Worm (Caenorhabditis elegans): Measurements from ENCODE around the gene F14F7.5.

The F14F7.5 gene

ce11 chrIII:13070548-13071050, 38.8 kb downstream of the F14F7.5 start, which contains the start of gene Y39E4B.6 (continued):
- TF ChIP-seq jun-1 (tag; optimal IDR thresholded peaks at IDR 0.05) = peak; percentile 97
- TF ChIP-seq C34B4.2 (tag; optimal IDR thresholded peaks at IDR 0.05) = peak; percentile 46
- TF ChIP-seq fkh-10 (GFP tag; optimal IDR thresholded peaks at IDR 0.05) = peak; percentile 98
- TF ChIP-seq lin-15B (tag; optimal IDR thresholded peaks at IDR 0.05) = peak; percentile 80
- peak; percentile 99 for TF ChIP-seq unc-86 (tag; optimal IDR thresholded peaks at IDR 0.05)
- no peak for TF ChIP-seq alr-1 (tag; optimal IDR thresholded peaks at IDR 0.05; ENCODE audit: borderline replicate concordance)
- TF ChIP-seq nhr-11 (tag; optimal IDR thresholded peaks at IDR 0.05) = peak; percentile 78
- peak; percentile 99 for TF ChIP-seq swsn-7 (tag; optimal IDR thresholded peaks at IDR 0.05)
- peak in 5 of 6 experiments; percentile 15 to 90 (median 60) for TF ChIP-seq elt-3 (tag; optimal IDR thresholded peaks at IDR 0.05)
- TF ChIP-seq zag-1 (tag; optimal IDR thresholded peaks at IDR 0.05) = peak; percentile 76
- TF ChIP-seq skn-1 (tag; optimal IDR thresholded peaks at IDR 0.05) = peak; percentile 80
- TF ChIP-seq efl-1 (optimal IDR thresholded peaks at IDR 0.05) = peak; percentile 84 to 87
- peak; percentile 69 to 97 for TF ChIP-seq efl-1 (GFP tag; optimal IDR thresholded peaks at IDR 0.05 in 1 of 2)
- peak; percentile 96 for TF ChIP-seq ama-1 (optimal IDR thresholded peaks at IDR 0.05)
- no peak for TF ChIP-seq sptf-1 (tag; optimal IDR thresholded peaks at IDR 0.05)
- peak; percentile 90 for TF ChIP-seq hpl-2 (GFP tag; optimal IDR thresholded peaks at IDR 0.05)
- no peak for TF ChIP-seq ets-5 (GFP tag; IDR thresholded peaks at IDR 0.05)
- TF ChIP-seq grh-1 (GFP tag; IDR thresholded peaks at IDR 0.05) = peak; percentile 94
- TF ChIP-seq ceh-8 (GFP tag; optimal IDR thresholded peaks at IDR 0.05) = peak; percentile 89
- TF ChIP-seq lin-39 (tag; optimal IDR thresholded peaks at IDR 0.05) = peak; percentile 82
- TF ChIP-seq lin-14 (GFP tag; optimal IDR thresholded peaks at IDR 0.05) = peak; percentile 100
- peak; percentile 75 to 84 for TF ChIP-seq egl-27 (tag; optimal IDR thresholded peaks at IDR 0.05)
- TF ChIP-seq egl-13 (tag; optimal IDR thresholded peaks at IDR 0.05) = peak; percentile 98
- TF ChIP-seq elt-2 (tag; optimal IDR thresholded peaks at IDR 0.05) = peak; percentile 65
- TF ChIP-seq hlh-4 (tag; optimal IDR thresholded peaks at IDR 0.05) = no peak
- peak; percentile 49 for TF ChIP-seq ceh-90 (tag; optimal IDR thresholded peaks at IDR 0.05)
- peak in 1 of 2 experiments; percentile 89 for TF ChIP-seq ztf-11 (tag; optimal IDR thresholded peaks at IDR 0.05)
- TF ChIP-seq unc-30 (tag; optimal IDR thresholded peaks at IDR 0.05) = no peak
- TF ChIP-seq ztf-4 (tag; optimal IDR thresholded peaks at IDR 0.05) = peak; percentile 84
- peak; percentile 96 for TF ChIP-seq isw-1 (GFP tag; IDR thresholded peaks at IDR 0.05)
- TF ChIP-seq nhr-85 (tag) = peak; percentile 99
- peak; percentile 86 for TF ChIP-seq aly-2 (tag; optimal IDR thresholded peaks at IDR 0.05)
- TF ChIP-seq unc-130 (tag; optimal IDR thresholded peaks at IDR 0.05) = peak; percentile 34
- TF ChIP-seq blmp-1 (tag; optimal IDR thresholded peaks at IDR 0.05) = peak; percentile 72
- peak; percentile 96 to 99 (median 98) for TF ChIP-seq ceh-82 (tag; optimal IDR thresholded peaks at IDR 0.05)
- TF ChIP-seq tbx-2 (tag; optimal IDR thresholded peaks at IDR 0.05) = peak; percentile 98
- TF ChIP-seq lsy-2 (tag; optimal IDR thresholded peaks at IDR 0.05) = peak; percentile 92 to 96
- peak; percentile 88 for TF ChIP-seq mep-1 (tag; optimal IDR thresholded peaks at IDR 0.05)
- TF ChIP-seq nhr-90 (tag; optimal IDR thresholded peaks at IDR 0.05; ENCODE audit: poor library complexity) = peak; percentile 96
- peak; percentile 80 for TF ChIP-seq mef-2 (tag; optimal IDR thresholded peaks at IDR 0.05)
- peak; percentile 54 for TF ChIP-seq pqm-1 (tag; optimal IDR thresholded peaks at IDR 0.05)
- peak; percentile 63 for TF ChIP-seq ceh-63 (GFP tag; optimal IDR thresholded peaks at IDR 0.05)
- peak; percentile 96 for TF ChIP-seq lin-13 (GFP tag; optimal IDR thresholded peaks at IDR 0.05)
- TF ChIP-seq xbp-1 (tag; optimal IDR thresholded peaks at IDR 0.05) = peak; percentile 97
- peak; percentile 28 for TF ChIP-seq ces-1 (GFP tag; optimal IDR thresholded peaks at IDR 0.05)
- TF ChIP-seq sox-4 (tag; optimal IDR thresholded peaks at IDR 0.05) = peak; percentile 88
- TF ChIP-seq nhr-77 (tag; optimal IDR thresholded peaks at IDR 0.05) = peak; percentile 98

Data from whole organism, L1 larva.